Worm (Caenorhabditis elegans): Measurements from ENCODE around the gene wdr-54.
A peak's percentile ranks its signal among the peaks of the same experiment; 100 is the strongest.

The wdr-54 gene

DNA sequence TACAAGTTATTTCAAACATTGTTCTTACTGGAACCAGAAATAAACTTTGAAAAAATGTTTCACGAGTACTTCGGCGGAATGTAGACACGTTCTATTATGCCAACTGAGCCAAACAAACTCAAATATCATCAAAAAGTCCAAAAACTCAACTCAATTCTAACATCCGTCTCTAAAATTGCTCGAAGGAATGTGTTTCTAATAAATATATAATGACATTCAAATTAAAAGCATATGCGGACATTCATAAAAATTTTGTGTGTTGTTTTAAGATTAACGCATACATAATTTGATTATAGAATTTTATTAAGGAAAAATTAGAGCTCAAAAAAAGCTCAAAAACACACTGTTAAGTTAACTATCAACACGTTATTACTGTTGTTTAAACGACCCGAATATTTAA, 16.7 kb downstream of the wdr-54 start:
- no peak for TF ChIP-seq nhr-129 (tag; optimal IDR thresholded peaks at IDR 0.05)

DNA sequence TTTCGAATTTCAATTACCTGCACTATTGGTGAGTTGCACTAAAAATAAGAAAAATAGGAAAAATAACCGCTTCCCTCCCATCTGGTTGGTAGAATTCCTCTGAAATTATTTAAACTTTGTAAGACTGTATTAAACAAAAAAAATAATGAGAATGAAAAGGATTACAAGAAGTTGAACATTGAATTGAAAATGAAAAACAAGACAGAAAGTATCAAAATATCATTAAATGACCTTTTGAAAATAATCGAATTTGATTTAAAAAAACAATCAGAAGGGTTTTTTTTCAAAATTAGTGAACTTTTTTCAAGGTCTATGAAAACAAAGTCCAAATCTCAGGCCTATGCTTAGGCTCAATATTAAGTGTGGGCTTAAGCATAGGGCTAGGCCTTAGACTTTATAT, 22.7 kb downstream of the wdr-54 start, which contains the start of gene igcm-1:
TSS of gene igcm-1 (minus strand) at position 101 of the 400 bp plus-strand sequence.
- TF ChIP-seq ztf-1 (GFP tag; conservative IDR thresholded peaks at IDR 0.05) (no peak), ama-1 (optimal IDR thresholded peaks at IDR 0.05) (no peak), nhr-12 (tag; optimal IDR thresholded peaks at IDR 0.05) (no peak), unc-55 (GFP tag; optimal IDR thresholded peaks at IDR 0.05) (no peak), ztf-11 (tag; optimal IDR thresholded peaks at IDR 0.05) (no peak), elt-3 (tag; optimal IDR thresholded peaks at IDR 0.05) (no peak), egl-27 (tag; optimal IDR thresholded peaks at IDR 0.05) (no peak), ceh-16 (tag; optimal IDR thresholded peaks at IDR 0.05) (no peak), F13H6.1 (tag; optimal IDR thresholded peaks at IDR 0.05) (no peak), nhr-10 (tag; optimal IDR thresholded peaks at IDR 0.05) (no peak), zag-1 (tag; optimal IDR thresholded peaks at IDR 0.05) (no peak), nhr-21 (tag; optimal IDR thresholded peaks at IDR 0.05) (no peak), lin-11 (tag; optimal IDR thresholded peaks at IDR 0.05) (no peak), skn-1 (tag; optimal IDR thresholded peaks at IDR 0.05) (no peak), sem-4 (tag; optimal IDR thresholded peaks at IDR 0.05) (no peak), nhr-25 (tag; optimal IDR thresholded peaks at IDR 0.05) (no peak), nhr-11 (tag; optimal IDR thresholded peaks at IDR 0.05) (no peak), nhr-6 (tag; optimal IDR thresholded peaks at IDR 0.05) (no peak), nhr-77 (tag; optimal IDR thresholded peaks at IDR 0.05) (no peak)

DNA sequence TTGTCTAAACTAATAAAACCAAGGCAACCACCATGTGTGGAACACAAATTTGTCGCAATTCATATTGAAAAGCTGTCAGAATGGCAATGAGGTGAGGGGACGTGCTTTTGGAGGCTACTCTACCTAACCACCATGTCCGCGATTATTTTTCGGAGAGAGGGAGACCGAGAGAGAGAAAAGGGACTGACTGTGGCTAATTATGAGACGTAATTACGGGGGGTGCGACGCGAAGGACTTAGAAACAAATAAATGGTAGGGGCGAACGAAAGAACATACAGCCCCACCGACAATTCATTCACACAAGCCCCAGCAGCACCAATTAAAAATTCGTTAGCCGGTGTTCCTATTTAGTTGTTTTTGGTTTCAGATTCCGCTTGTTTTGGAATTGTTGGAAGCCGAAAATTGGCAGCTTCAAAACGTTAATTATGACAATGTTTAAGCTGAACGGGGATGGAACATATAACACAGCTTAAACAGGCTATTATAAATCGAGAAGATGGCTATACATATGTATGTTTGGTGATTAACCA, 24.1 kb downstream of the wdr-54 start:
- TF ChIP-seq aly-2 (tag; optimal IDR thresholded peaks at IDR 0.05), result no peak
- TF ChIP-seq zag-1 (tag; optimal IDR thresholded peaks at IDR 0.05), result no peak
- TF ChIP-seq nhr-25 (tag; optimal IDR thresholded peaks at IDR 0.05), result peak; percentile 36
- TF ChIP-seq alr-1 (tag; optimal IDR thresholded peaks at IDR 0.05), result no peak
- TF ChIP-seq elt-3 (tag; optimal IDR thresholded peaks at IDR 0.05), result no peak
- no peak for TF ChIP-seq sma-9 (GFP tag; optimal IDR thresholded peaks at IDR 0.05)
- TF ChIP-seq sma-9 (tag; optimal IDR thresholded peaks at IDR 0.05), result no peak

DNA sequence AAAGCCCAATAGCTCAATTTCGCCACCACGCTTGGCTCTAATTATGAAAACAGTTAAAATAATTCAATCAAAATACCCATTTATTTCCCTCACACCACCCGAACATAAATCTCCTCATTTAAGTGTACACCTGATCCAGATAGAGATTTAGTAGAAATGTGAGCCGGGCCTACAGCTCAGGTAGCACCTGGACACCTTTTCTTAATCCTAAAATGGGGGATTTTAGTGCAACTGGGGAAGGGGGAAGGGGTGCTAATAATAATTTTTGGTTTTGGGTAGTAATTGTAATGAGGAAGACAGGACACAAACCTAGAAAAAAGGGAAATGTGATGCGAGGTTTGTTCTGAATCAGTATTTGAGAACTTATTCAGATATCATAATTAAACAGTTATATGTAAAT, 24.9 kb downstream of the wdr-54 start:
- TF ChIP-seq ama-1 (optimal IDR thresholded peaks at IDR 0.05), result no peak
- no peak for TF ChIP-seq ztf-4 (tag; optimal IDR thresholded peaks at IDR 0.05)
- no peak for TF ChIP-seq peb-1 (tag; optimal IDR thresholded peaks at IDR 0.05)
- TF ChIP-seq egl-27 (tag; optimal IDR thresholded peaks at IDR 0.05), result no peak
- TF ChIP-seq nhr-21 (tag; optimal IDR thresholded peaks at IDR 0.05), result no peak
- TF ChIP-seq sma-9 (GFP tag; optimal IDR thresholded peaks at IDR 0.05), result no peak
- no peak for TF ChIP-seq sma-9 (tag; optimal IDR thresholded peaks at IDR 0.05)
- no peak for TF ChIP-seq aly-2 (tag; optimal IDR thresholded peaks at IDR 0.05)
- no peak for TF ChIP-seq nhr-129 (tag; optimal IDR thresholded peaks at IDR 0.05)
- TF ChIP-seq R02D3.7 (tag; optimal IDR thresholded peaks at IDR 0.05), result no peak

DNA sequence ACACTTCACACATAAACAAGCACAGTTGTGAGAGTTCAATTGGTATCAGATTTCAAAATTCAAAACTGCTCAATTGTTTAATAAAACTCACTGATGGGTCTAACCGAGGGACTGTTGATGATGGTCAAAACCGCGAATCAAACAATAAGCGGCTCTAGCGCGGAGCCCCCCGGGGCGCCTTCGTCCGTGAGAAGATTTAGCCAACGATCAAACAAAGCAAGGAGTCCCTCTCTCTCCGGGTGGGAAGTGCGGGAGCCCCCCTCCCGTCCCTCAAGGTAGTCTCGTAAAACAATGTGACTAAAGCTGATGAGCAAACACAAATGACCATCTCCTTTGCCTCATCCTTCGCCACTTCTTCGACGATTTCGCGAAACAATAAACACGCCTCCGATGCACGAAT, 29.0 kb downstream of the wdr-54 start:
- TF ChIP-seq nhr-237 (tag; optimal IDR thresholded peaks at IDR 0.05), result no peak
- TF ChIP-seq ztf-1 (GFP tag; conservative IDR thresholded peaks at IDR 0.05), result no peak
- TF ChIP-seq peb-1 (tag; optimal IDR thresholded peaks at IDR 0.05), result no peak
- TF ChIP-seq elt-3 (tag; optimal IDR thresholded peaks at IDR 0.05), result no peak
- TF ChIP-seq lin-13 (GFP tag; optimal IDR thresholded peaks at IDR 0.05), result no peak
- no peak for TF ChIP-seq aly-2 (tag; optimal IDR thresholded peaks at IDR 0.05)
- no peak for TF ChIP-seq ztf-4 (tag; optimal IDR thresholded peaks at IDR 0.05)

DNA sequence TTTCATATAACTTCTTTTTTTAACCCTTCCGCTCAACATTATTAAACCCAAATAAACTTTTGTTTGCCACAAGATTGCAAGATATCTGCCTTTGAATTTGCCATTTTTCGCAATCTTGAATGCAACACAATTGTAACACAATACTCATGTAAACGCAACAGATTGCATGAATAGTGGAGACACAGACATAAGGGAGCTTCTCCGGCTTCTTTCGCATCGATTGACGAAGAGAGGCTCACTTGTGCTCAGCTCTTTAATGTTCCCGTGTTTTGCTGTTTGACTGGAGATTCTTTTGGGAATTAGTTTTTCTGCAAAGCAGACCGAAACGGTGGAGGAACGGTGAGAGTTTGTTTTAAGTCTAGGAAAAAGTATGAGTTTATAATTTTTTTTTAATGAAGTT, 30.7 kb downstream of the wdr-54 start, which contains the start of gene F56F10.2:
TSS of gene F56F10.2 (plus strand) at position 215 of the 400 bp plus-strand sequence.
- no peak for TF ChIP-seq R02D3.7 (tag; optimal IDR thresholded peaks at IDR 0.05)
- peak in 1 of 2 experiments; percentile 32 for TF ChIP-seq lsy-2 (tag; optimal IDR thresholded peaks at IDR 0.05)
- TF ChIP-seq ztf-1 (GFP tag; conservative IDR thresholded peaks at IDR 0.05), result no peak
- no peak for TF ChIP-seq ceh-16 (tag; optimal IDR thresholded peaks at IDR 0.05)
- no peak for TF ChIP-seq lin-39 (tag; optimal IDR thresholded peaks at IDR 0.05)
- no peak for TF ChIP-seq nhr-21 (tag; optimal IDR thresholded peaks at IDR 0.05)
- peak; percentile 59 for TF ChIP-seq C34F6.9 (tag; optimal IDR thresholded peaks at IDR 0.05)
- TF ChIP-seq lin-11 (tag; optimal IDR thresholded peaks at IDR 0.05), result no peak
- TF ChIP-seq zag-1 (tag; optimal IDR thresholded peaks at IDR 0.05), result peak; percentile 25
- no peak for TF ChIP-seq sma-3 (GFP tag; optimal IDR thresholded peaks at IDR 0.05)
- TF ChIP-seq ztf-4 (tag; optimal IDR thresholded peaks at IDR 0.05), result no peak
- TF ChIP-seq unc-55 (GFP tag; optimal IDR thresholded peaks at IDR 0.05), result peak; percentile 77
- no peak for TF ChIP-seq nhr-6 (tag; optimal IDR thresholded peaks at IDR 0.05)
- TF ChIP-seq nhr-10 (tag; optimal IDR thresholded peaks at IDR 0.05), result no peak
- TF ChIP-seq crh-2 (tag; optimal IDR thresholded peaks at IDR 0.05), result no peak
- TF ChIP-seq unc-39 (tag; optimal IDR thresholded peaks at IDR 0.05), result no peak
- no peak for TF ChIP-seq elt-3 (tag; optimal IDR thresholded peaks at IDR 0.05)

All from whole organism, L2 larva.